Fruit fly (Drosophila melanogaster): ENCODE results near the gene HIP-R.

DNA sequence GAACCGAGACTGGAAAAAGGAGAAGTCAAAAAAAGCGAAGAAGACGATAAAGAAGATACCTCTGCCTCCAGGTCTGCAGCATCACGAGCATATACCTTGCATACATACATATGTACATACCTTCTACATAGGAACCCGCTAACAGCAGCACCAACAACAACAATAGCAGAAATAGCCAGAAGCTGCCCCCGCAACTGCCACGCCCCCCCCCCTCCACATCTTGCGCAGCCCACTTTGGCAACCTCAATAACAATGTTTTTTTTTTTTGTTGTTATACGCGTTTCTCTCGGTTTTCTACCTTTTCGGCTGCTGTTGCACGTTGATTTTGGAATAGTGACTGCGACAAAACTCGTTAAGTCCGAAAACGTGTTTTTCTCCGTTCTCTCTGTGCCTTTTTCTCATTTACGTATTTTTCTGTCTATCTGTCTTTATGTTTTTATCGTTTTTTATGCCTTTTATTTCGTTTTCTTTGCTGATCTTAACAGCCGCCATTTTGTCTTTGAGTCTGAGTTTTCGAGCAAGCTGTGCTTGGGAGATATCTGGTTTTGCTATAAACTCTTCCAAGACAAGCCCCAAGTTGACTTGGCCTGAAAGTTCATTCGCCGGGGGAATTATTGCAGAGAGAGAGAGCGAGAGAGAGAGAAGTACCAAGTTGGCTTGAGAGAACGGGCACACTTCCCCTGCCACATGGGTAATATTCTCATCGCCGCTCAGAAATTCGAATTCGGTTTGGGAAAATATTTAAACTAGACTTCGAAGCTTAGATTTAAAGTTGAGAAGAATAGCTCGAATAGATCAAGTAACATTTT lies 45.4 kb downstream of the HIP-R start:
- TF ChIP-seq CTCF (optimal IDR thresholded peaks at IDR 0.05) (no peak), CG8478 (optimal IDR thresholded peaks at IDR 0.05) (no peak)
